Fruit fly (Drosophila melanogaster): ENCODE measurements around the gene alpha-Est8.

DNA sequence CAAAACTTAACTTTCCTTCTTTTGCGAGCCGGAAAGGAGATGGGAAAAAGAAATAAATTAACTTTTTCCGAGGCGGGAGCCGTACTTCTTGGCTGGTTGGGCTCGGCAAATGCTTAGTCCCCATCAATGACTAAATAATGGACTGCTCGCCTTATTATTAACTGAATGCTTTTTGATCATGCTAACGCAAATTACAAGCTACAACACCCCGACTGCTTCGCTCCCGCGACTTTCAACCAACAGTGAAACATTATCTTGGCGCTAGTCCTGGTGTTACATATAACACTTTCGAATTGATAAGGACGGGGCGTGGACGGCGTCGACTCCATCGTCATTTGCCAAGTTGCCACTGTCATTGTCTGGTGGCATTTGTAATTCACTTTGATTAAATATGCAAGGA, 36.2 kb upstream of the alpha-Est8 start, which contains the start of gene CG45545:
- TF ChIP-seq usp (GFP tag; optimal IDR thresholded peaks at IDR 0.05): no peak
- no peak for TF ChIP-seq EcR (GFP tag; optimal IDR thresholded peaks at IDR 0.05)
- no peak for TF ChIP-seq Dll (optimal IDR thresholded peaks at IDR 0.05)
- TF ChIP-seq psq (optimal IDR thresholded peaks at IDR 0.05): no peak
- no peak for TF ChIP-seq pan (optimal IDR thresholded peaks at IDR 0.05)
